Worm (Caenorhabditis elegans): ENCODE results near the gene zipt-7.1.

The zipt-7.1 gene

ce11 chrIV:17245200-17245599 lies 42.7 kb downstream of the zipt-7.1 start, which contains the start of gene ZK550.2:
Gene ZK550.2 (plus strand): TSS chrIV:17245584.
- TF ChIP-seq ref-1 (GFP tag; conservative IDR thresholded peaks at IDR 0.05) (no peak), cog-1 (tag; optimal IDR thresholded peaks at IDR 0.05) (no peak), flt-1 (GFP tag; IDR thresholded peaks at IDR 0.05) (no peak)

- TF ChIP-seq ztf-23 (GFP tag; IDR thresholded peaks at IDR 0.05) (no peak), klf-2 (GFP tag; conservative IDR thresholded peaks at IDR 0.05) (no peak), flt-1 (GFP tag; IDR thresholded peaks at IDR 0.05) (no peak), tab-1 (GFP tag; IDR thresholded peaks at IDR 0.05) (no peak), ztf-29 (GFP tag; IDR thresholded peaks at IDR 0.05) (no peak), med-1 (GFP tag; optimal IDR thresholded peaks at IDR 0.05; ENCODE audit: insufficient read depth) (no peak), ref-1 (GFP tag; conservative IDR thresholded peaks at IDR 0.05) (no peak), cog-1 (tag; optimal IDR thresholded peaks at IDR 0.05) (no peak), T22C8.4 (GFP tag; IDR thresholded peaks at IDR 0.05) (no peak)
These were observed 49.0 kb downstream of the zipt-7.1 start for ce11 chrIV:17238951-17239350.

- no peak for TF ChIP-seq ref-1 (GFP tag; conservative IDR thresholded peaks at IDR 0.05)
- TF ChIP-seq tab-1 (GFP tag; IDR thresholded peaks at IDR 0.05): no peak
- TF ChIP-seq flt-1 (GFP tag; IDR thresholded peaks at IDR 0.05): no peak
These were observed 50.9 kb downstream of the zipt-7.1 start for ce11 chrIV:17237029-17237428.
